Worm (Caenorhabditis elegans) whole organism, late embryonic: Measurements from ENCODE around the gene hrg-2.

ENCODE experiments used
- ama-1 ChIP-seq: fragments of 150-350 bp; optimal IDR thresholded peaks from 2 replicates; lab custom pipeline; 2014
- ceh-2 ChIP-seq: sonication (generic microtip); optimal IDR thresholded peaks from 2 replicates; lab custom pipeline; 2016; ENCODE audit warnings: missing genotype, missing genetic modification characterization, missing compliant biosample characterization
- nhr-11 ChIP-seq: fragments of 150-350 bp; optimal IDR thresholded peaks from 2 replicates; lab custom pipeline; 2014; ENCODE audit warnings: missing biosample characterization, missing genetic modification characterization
- odd-2 ChIP-seq: sonication (generic microtip); optimal IDR thresholded peaks from 2 replicates; lab custom pipeline; 2017; ENCODE audit warnings: antibody characterized with exemption, mild to moderate bottlenecking, missing genetic modification characterization, missing compliant biosample characterization
- pqm-1 ChIP-seq: sonication (generic microtip); optimal IDR thresholded peaks from 2 replicates; lab custom pipeline; 2016; ENCODE audit warnings: missing genetic modification characterization, missing compliant biosample characterization
- tbx-2 ChIP-seq: sonication (generic microtip); optimal IDR thresholded peaks from 2 replicates; lab custom pipeline; 2016; ENCODE audit warnings: missing genetic modification characterization, missing compliant biosample characterization

ce11 chrV:12420843-12421242, 10.5 kb upstream of the hrg-2 start, which contains the start of gene C54D10.4:
- no peak for TF ChIP-seq ceh-2 (tag; lab: Kevin White, UChicago)
- TF ChIP-seq pqm-1 = no peak
- no peak for TF ChIP-seq ama-1
- TF ChIP-seq nhr-11 (tag; lab: Kevin White, UChicago) = no peak
- TF ChIP-seq odd-2 (tag; lab: Kevin White, UChicago) = no peak
- no peak for TF ChIP-seq tbx-2 (tag; lab: Kevin White, UChicago)
